Worm (Caenorhabditis elegans): ENCODE results near the gene acly-1.

ce11 chrX:1485718-1486117, 6.4 kb downstream of the acly-1 start, which contains the start of gene D1005.4:
- no peak for TF ChIP-seq ces-1 (GFP tag; optimal IDR thresholded peaks at IDR 0.05)
- TF ChIP-seq fos-1 (tag; optimal IDR thresholded peaks at IDR 0.05): no peak
- TF ChIP-seq lin-39 (tag; optimal IDR thresholded peaks at IDR 0.05): no peak
- no peak for TF ChIP-seq ama-1 (optimal IDR thresholded peaks at IDR 0.05)
- no peak for TF ChIP-seq egl-27 (tag; optimal IDR thresholded peaks at IDR 0.05)
- no peak for TF ChIP-seq saeg-2 (GFP tag; IDR thresholded peaks at IDR 0.05)
- no peak for TF ChIP-seq dve-1 (tag; optimal IDR thresholded peaks at IDR 0.05; ENCODE audit: insufficient read depth)
- no peak for TF ChIP-seq unc-39 (tag; optimal IDR thresholded peaks at IDR 0.05)
- no peak for TF ChIP-seq nhr-10 (tag; optimal IDR thresholded peaks at IDR 0.05)
- TF ChIP-seq unc-62 (GFP tag; optimal IDR thresholded peaks at IDR 0.05 in 1 of 2): no peak
- no peak for TF ChIP-seq unc-62 (tag; optimal IDR thresholded peaks at IDR 0.05)
- peak; percentile 38 for TF ChIP-seq nhr-28 (tag; optimal IDR thresholded peaks at IDR 0.05)
- TF ChIP-seq zag-1 (tag; optimal IDR thresholded peaks at IDR 0.05): no peak
- TF ChIP-seq lin-13 (GFP tag; optimal IDR thresholded peaks at IDR 0.05): no peak

Data from whole organism, L4 larva.